Fruit fly (Drosophila melanogaster) whole organism, adult: ENCODE data around the gene CG42238.

Experiments used
- CG11617 ChIP-seq: fragments of 200-800 bp; sonication (Bioruptor generic); optimal IDR thresholded peaks from 2 replicates; lab custom pipeline; 2017; ENCODE audit warnings: mild to moderate bottlenecking, missing biosample characterization, missing genetic modification reagents, missing genetic modification characterization
- CG12768 ChIP-seq: fragments of 200-800 bp; sonication (Bioruptor generic); optimal IDR thresholded peaks from 2 replicates; lab custom pipeline; 2017; ENCODE audit warnings: missing biosample characterization, missing genetic modification characterization, mild to moderate bottlenecking, moderate library complexity, missing genetic modification reagents
- CG14711 ChIP-seq: fragments of 200-800 bp; sonication (Bioruptor generic); optimal IDR thresholded peaks from 2 replicates; lab custom pipeline; 2018; ENCODE audit warnings: missing biosample characterization, mild to moderate bottlenecking, missing genetic modification characterization, moderate library complexity
- CG1620 ChIP-seq: fragments of 200-800 bp; sonication (Bioruptor generic); optimal IDR thresholded peaks from 2 replicates; lab custom pipeline; 2016; ENCODE audit warnings: missing biosample characterization, missing genetic modification characterization
- CG33017 ChIP-seq: fragments of 200-800 bp; sonication (Bioruptor generic); optimal IDR thresholded peaks from 2 replicates; lab custom pipeline; 2018; ENCODE audit warnings: missing biosample characterization, mild to moderate bottlenecking, missing genetic modification characterization, moderate library complexity
- CG5204 ChIP-seq: fragments of 200-800 bp; sonication (Bioruptor generic); optimal IDR thresholded peaks from 2 replicates; lab custom pipeline; 2016; ENCODE audit warnings: missing biosample characterization, missing genetic modification characterization
- CG7045 ChIP-seq: fragments of 200-800 bp; sonication (Bioruptor generic); optimal IDR thresholded peaks from 2 replicates; lab custom pipeline; 2017; ENCODE audit warnings: missing biosample characterization, mild to moderate bottlenecking, missing genetic modification characterization
- CG7101 ChIP-seq: fragments of 200-800 bp; sonication (Bioruptor generic); optimal IDR thresholded peaks from 2 replicates; lab custom pipeline; 2018; ENCODE audit warnings: missing biosample characterization, mild to moderate bottlenecking, missing genetic modification characterization, moderate library complexity
- Clk ChIP-seq: fragments of 200-800 bp; sonication (Bioruptor generic); optimal IDR thresholded peaks from 2 replicates; lab custom pipeline; 2017; ENCODE audit warnings: missing biosample characterization, missing genetic modification characterization
- Crg-1 ChIP-seq: fragments of 200-800 bp; sonication (Bioruptor generic); optimal IDR thresholded peaks from 2 replicates; lab custom pipeline; 2016; ENCODE audit warnings: missing biosample characterization, missing genetic modification characterization
- Hr96 ChIP-seq: fragments of 200-800 bp; sonication (Bioruptor generic); optimal IDR thresholded peaks from 2 replicates; lab custom pipeline; 2016; ENCODE audit warnings: missing biosample characterization, missing genetic modification characterization
- Mnt ChIP-seq: fragments of 200-800 bp; sonication (Bioruptor generic); optimal IDR thresholded peaks from 2 replicates; lab custom pipeline; 2016; ENCODE audit warnings: missing biosample characterization, mild to moderate bottlenecking, missing genetic modification characterization
- bab1 ChIP-seq: fragments of 200-800 bp; sonication (Bioruptor generic); optimal IDR thresholded peaks from 3 replicates; lab custom pipeline; 2019; ENCODE audit warnings: missing biosample characterization, mild to moderate bottlenecking, missing genetic modification characterization, moderate library complexity
- cic ChIP-seq: fragments of 200-800 bp; sonication (Bioruptor generic); optimal IDR thresholded peaks from 2 replicates; lab custom pipeline; 2017; ENCODE audit warnings: missing biosample characterization, mild to moderate bottlenecking, missing genetic modification characterization, moderate library complexity
- cnc ChIP-seq, 2 experiments: fragments of >200 bp; optimal IDR thresholded peaks; 2 replicates each; lab custom pipeline; 2017
- kay ChIP-seq: fragments of 200-800 bp; sonication (Bioruptor generic); peaks from one replicate; lab custom pipeline; 2016; ENCODE audit warnings: missing biosample characterization, missing genetic modification characterization, borderline replicate concordance
- ovo ChIP-seq: fragments of 200-800 bp; sonication (Bioruptor generic); optimal IDR thresholded peaks from 2 replicates; lab custom pipeline; 2016; ENCODE audit warnings: missing biosample characterization, missing genetic modification characterization
- pad ChIP-seq: fragments of 200-800 bp; sonication (Bioruptor generic); optimal IDR thresholded peaks from 3 replicates; lab custom pipeline; 2017; ENCODE audit warnings: missing biosample characterization, missing genetic modification characterization, mild to moderate bottlenecking, moderate library complexity, missing genetic modification reagents
- tj ChIP-seq: fragments of 200-800 bp; sonication (Bioruptor generic); optimal IDR thresholded peaks from 3 replicates; lab custom pipeline; 2017; ENCODE audit warnings: missing biosample characterization, mild to moderate bottlenecking, missing genetic modification characterization, moderate library complexity
- toe ChIP-seq: fragments of 200-800 bp; sonication (Bioruptor generic); optimal IDR thresholded peaks from 2 replicates; lab custom pipeline; 2016; ENCODE audit warnings: missing biosample characterization, missing genetic modification characterization

Gene CG42238

DNA sequence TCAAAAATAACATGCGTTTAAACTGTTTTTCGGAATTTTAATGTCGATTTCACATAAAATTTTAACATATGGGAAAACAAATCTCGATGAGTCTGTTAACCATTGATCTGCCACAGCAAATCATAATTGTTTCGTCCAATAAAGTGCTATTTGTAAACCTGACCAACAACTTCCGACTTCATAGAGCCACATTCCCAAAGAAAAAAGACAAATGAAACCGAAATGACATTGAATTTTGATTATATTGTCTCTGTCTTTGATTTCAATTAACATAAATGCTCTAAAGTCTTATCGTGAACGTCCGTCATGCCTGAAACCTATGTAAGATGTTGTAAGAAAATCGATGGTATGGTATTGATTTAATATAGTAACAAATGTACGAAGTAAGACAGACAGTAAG is 21.3 kb upstream of the CG42238 start:
- TF ChIP-seq CG33017 (tag; lab: Kevin White, UChicago): no peak
- no peak for TF ChIP-seq Mnt (GFP tag; lab: Kevin White, UChicago)
- no peak for TF ChIP-seq CG7101 (tag; lab: Kevin White, UChicago)
- TF ChIP-seq Crg-1: no peak
- TF ChIP-seq CG1620 (GFP tag; lab: Kevin White, UChicago): no peak
- TF ChIP-seq CG14711: no peak
- no peak for TF ChIP-seq cic (GFP tag; lab: Kevin White, UChicago)
- no peak for TF ChIP-seq cnc (optimal IDR thresholded peaks at IDR 0.05; lab: Kevin White, UChicago)
- TF ChIP-seq CG5204 (GFP tag; lab: Kevin White, UChicago): no peak
- no peak for TF ChIP-seq pad
- TF ChIP-seq tj (GFP tag; lab: Kevin White, UChicago): no peak
- no peak for TF ChIP-seq ovo
- no peak for TF ChIP-seq bab1 (GFP tag; lab: Kevin White, UChicago)

DNA sequence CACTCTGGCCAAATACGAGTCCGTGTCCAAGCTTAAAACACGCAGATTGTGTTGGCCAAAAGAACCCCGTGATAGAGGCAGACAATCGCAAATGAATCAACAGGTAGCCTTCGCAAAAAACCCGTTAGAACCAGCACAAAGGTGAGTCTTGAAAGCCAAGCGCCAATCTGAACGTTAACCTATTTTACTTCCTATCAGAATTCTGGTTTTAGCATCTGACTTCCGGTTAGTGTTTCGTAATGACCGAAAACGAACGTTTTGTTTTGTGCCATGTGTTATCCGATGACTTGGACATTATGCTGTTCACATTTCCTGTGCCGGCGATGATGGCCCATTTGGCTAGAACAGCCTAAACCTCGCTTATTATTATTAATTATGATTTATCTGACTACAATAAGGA is 20.4 kb upstream of the CG42238 start:
- TF ChIP-seq cnc (optimal IDR thresholded peaks at IDR 0.05; lab: Kevin White, UChicago) (no peak), tj (GFP tag; lab: Kevin White, UChicago) (no peak), CG7045 (GFP tag; lab: Kevin White, UChicago) (no peak), CG14711 (no peak), Crg-1 (no peak), Clk (GFP tag; lab: Kevin White, UChicago) (no peak), CG5204 (GFP tag; lab: Kevin White, UChicago) (no peak), Hr96 (GFP tag; lab: Kevin White, UChicago) (no peak), bab1 (GFP tag; lab: Kevin White, UChicago) (no peak), cic (GFP tag; lab: Kevin White, UChicago) (no peak), toe (no peak), ovo (no peak), CG7101 (tag; lab: Kevin White, UChicago) (no peak), kay (GFP tag; lab: Kevin White, UChicago) (no peak), pad (no peak), CG1620 (GFP tag; lab: Kevin White, UChicago) (no peak), CG11617 (GFP tag; lab: Kevin White, UChicago) (no peak), CG33017 (tag; lab: Kevin White, UChicago) (no peak), Mnt (GFP tag; lab: Kevin White, UChicago) (no peak)

DNA sequence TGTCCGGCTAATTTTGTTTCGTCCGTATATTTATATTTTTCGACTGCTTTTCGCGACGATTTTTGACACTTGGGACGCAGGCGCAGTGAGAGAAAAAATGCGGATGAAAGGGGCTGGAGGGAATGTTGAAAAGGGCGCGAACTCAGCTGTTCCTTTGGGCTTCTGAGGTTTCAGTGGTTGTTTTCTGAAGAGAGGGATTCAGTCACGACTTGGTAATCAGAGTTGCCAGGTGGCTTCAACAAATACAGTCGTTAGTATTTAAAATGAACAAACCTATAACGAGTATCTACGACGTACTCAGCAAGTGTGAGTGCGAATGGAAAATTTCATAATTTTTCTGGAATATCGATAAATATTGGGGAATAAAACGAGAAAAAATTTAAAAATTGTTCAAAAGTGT is 19.5 kb upstream of the CG42238 start, which contains the start of gene CG9265:
TSS of gene CG9265 (minus strand) at position 68 of the 400 bp plus-strand sequence.
- no peak for TF ChIP-seq CG7045 (GFP tag; lab: Kevin White, UChicago)
- TF ChIP-seq CG5204 (GFP tag; lab: Kevin White, UChicago): peak; percentile 31
- no peak for TF ChIP-seq CG11617 (GFP tag; lab: Kevin White, UChicago)
- peak; percentile 72 for TF ChIP-seq CG14711
- no peak for TF ChIP-seq CG33017 (tag; lab: Kevin White, UChicago)

DNA sequence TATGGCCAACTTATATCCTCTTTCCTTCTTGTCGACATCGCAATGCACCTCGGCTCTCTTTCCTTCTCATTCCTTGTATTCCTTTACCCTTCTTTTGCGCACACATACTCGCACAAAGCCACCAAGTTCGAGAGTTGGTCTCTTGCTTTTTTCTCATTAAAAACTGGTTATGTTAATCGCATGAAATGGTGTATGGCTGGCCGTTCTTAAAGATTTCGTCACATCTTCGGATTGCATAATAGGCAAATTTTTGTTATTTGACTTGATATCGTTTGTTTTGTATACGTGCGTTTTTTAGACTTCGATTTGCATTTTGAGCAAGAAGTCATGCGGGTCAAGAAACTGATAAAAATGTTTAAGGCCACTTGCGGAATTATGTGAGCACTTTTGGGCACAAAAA is 18.9 kb upstream of the CG42238 start:
- TF ChIP-seq CG7101 (tag; lab: Kevin White, UChicago) (no peak), CG12768 (GFP tag; lab: Kevin White, UChicago) (no peak), toe (no peak), CG14711 (no peak), cic (GFP tag; lab: Kevin White, UChicago) (no peak), CG5204 (GFP tag; lab: Kevin White, UChicago) (no peak), CG1620 (GFP tag; lab: Kevin White, UChicago) (no peak), CG7045 (GFP tag; lab: Kevin White, UChicago) (no peak), kay (GFP tag; lab: Kevin White, UChicago) (no peak)

DNA sequence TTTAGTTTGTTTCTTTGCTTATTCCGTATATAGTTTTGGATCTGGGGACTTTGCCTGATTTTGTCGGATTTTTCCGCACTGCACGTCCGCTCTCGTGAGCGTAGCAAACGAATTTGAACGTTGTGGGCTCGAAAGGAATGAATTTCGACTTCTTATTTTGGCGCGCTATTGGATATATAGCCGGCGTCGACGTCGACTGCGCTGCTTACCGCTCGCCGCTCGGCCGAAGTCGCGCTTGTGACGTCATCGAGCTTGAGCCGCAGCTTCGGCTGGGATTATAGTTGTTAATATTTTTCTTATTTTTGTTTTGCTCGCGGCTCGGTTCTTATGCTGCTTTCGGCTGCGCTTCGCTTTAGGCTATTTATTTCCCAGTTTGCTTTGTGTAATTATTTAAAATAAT is 17.8 kb upstream of the CG42238 start:
- TF ChIP-seq Clk (GFP tag; lab: Kevin White, UChicago): no peak
- no peak for TF ChIP-seq Hr96 (GFP tag; lab: Kevin White, UChicago)
- TF ChIP-seq kay (GFP tag; lab: Kevin White, UChicago): no peak
- no peak for TF ChIP-seq CG7101 (tag; lab: Kevin White, UChicago)
- TF ChIP-seq CG33017 (tag; lab: Kevin White, UChicago): no peak
- TF ChIP-seq CG7045 (GFP tag; lab: Kevin White, UChicago): no peak
- TF ChIP-seq tj (GFP tag; lab: Kevin White, UChicago): no peak
- no peak for TF ChIP-seq CG11617 (GFP tag; lab: Kevin White, UChicago)
- TF ChIP-seq Crg-1: no peak
- no peak for TF ChIP-seq cnc (optimal IDR thresholded peaks at IDR 0.05; lab: Kevin White, UChicago)
- no peak for TF ChIP-seq cic (GFP tag; lab: Kevin White, UChicago)
- no peak for TF ChIP-seq toe
- TF ChIP-seq ovo: no peak
- no peak for TF ChIP-seq pad
- TF ChIP-seq CG14711: no peak
- no peak for TF ChIP-seq CG12768 (GFP tag; lab: Kevin White, UChicago)
- no peak for TF ChIP-seq Mnt (GFP tag; lab: Kevin White, UChicago)
- no peak for TF ChIP-seq bab1 (GFP tag; lab: Kevin White, UChicago)
- TF ChIP-seq CG5204 (GFP tag; lab: Kevin White, UChicago): no peak
- TF ChIP-seq CG1620 (GFP tag; lab: Kevin White, UChicago): no peak

DNA sequence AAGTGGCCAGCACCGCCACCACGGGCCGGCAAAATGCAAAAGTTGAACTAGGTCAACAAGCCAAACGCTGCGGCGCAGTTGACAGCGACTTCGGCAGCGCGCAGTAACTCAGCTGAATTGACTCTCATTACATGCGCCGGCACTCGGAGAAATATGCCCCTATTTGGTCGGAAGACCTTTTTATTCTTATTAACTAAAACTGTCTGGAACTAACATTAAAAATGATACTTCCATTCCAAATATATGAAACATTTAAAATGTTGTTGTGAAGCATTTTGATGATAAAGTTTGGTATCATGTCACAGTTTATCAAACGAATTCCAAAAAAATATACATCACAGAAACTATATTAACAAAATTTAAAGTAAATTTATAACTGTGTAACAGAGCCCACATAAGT is 15.2 kb upstream of the CG42238 start:
- no peak for TF ChIP-seq CG12768 (GFP tag; lab: Kevin White, UChicago)
- TF ChIP-seq cic (GFP tag; lab: Kevin White, UChicago): no peak
- TF ChIP-seq CG5204 (GFP tag; lab: Kevin White, UChicago): no peak
- no peak for TF ChIP-seq CG7045 (GFP tag; lab: Kevin White, UChicago)
- TF ChIP-seq CG33017 (tag; lab: Kevin White, UChicago): no peak
